Fruit fly (Drosophila melanogaster) S2 (cell line): Measurements from ENCODE around the gene CG46304.

Experiments
- CG8478 ChIP-seq: fragments of >200 bp; optimal IDR thresholded peaks from 2 replicates; lab custom pipeline; 2018
- CTCF ChIP-seq, 2 experiments: fragments of >200 bp; optimal IDR thresholded peaks; 2 replicates each; lab custom pipeline; 2018

Gene CG46304

dm6 chr2L:18951674-18952073 lies 5.6 kb downstream of the CG46304 start, which contains the start of gene Nedd8:
TSS of gene Nedd8 (minus strand) at chr2L:18951837.
- TF ChIP-seq CTCF (optimal IDR thresholded peaks at IDR 0.05; lab: Kevin White, UChicago) (peak in 1 of 2 experiments; percentile 31), CG8478 (no peak)

- TF ChIP-seq CTCF (optimal IDR thresholded peaks at IDR 0.05; lab: Kevin White, UChicago) = no peak
- no peak for TF ChIP-seq CG8478
Observed at dm6 chr2L:18953512-18954254, 7.6 kb downstream of the CG46304 start.

dm6 chr2L:18954255-18954715 lies 8.2 kb downstream of the CG46304 start, which contains the start of gene CG10621:
TSS of gene CG10621 (minus strand) at chr2L:18954431.
- TF ChIP-seq CG8478 = no peak
- TF ChIP-seq CTCF (optimal IDR thresholded peaks at IDR 0.05; lab: Kevin White, UChicago) = no peak

- no peak for TF ChIP-seq CTCF (optimal IDR thresholded peaks at IDR 0.05; lab: Kevin White, UChicago)
- TF ChIP-seq CG8478 = no peak
Observed at dm6 chr2L:18955666-18956065, 9.6 kb downstream of the CG46304 start.

- no peak for TF ChIP-seq CG8478
- TF ChIP-seq CTCF (optimal IDR thresholded peaks at IDR 0.05; lab: Kevin White, UChicago) = no peak
Observed at dm6 chr2L:18957142-18957674, 11.1 kb downstream of the CG46304 start, which contains the start of gene Bhmt. TSS of gene Bhmt (minus strand) at chr2L:18957311.

dm6 chr2L:18965367-18966213 lies 19.5 kb downstream of the CG46304 start:
- no peak for TF ChIP-seq CG8478
- no peak for TF ChIP-seq CTCF (optimal IDR thresholded peaks at IDR 0.05; lab: Kevin White, UChicago)

- TF ChIP-seq CG8478 (no peak), CTCF (optimal IDR thresholded peaks at IDR 0.05; lab: Kevin White, UChicago) (no peak)
Observed at dm6 chr2L:18966214-18966556, 20.1 kb downstream of the CG46304 start.

dm6 chr2L:18966844-18967243 lies 20.7 kb downstream of the CG46304 start:
- TF ChIP-seq CTCF (optimal IDR thresholded peaks at IDR 0.05; lab: Kevin White, UChicago) (no peak), CG8478 (no peak)

dm6 chr2L:18967897-18968296 lies 21.8 kb downstream of the CG46304 start:
- no peak for TF ChIP-seq CG8478

dm6 chr2L:18968370-18969105 lies 22.4 kb downstream of the CG46304 start, which contains the start of the genes Nak and Tango6:
TSS of gene Nak (minus strand) at chr2L:18968744.
TSS of gene Tango6 (plus strand) at chr2L:18969028.
- no peak for TF ChIP-seq CTCF (optimal IDR thresholded peaks at IDR 0.05; lab: Kevin White, UChicago)
- no peak for TF ChIP-seq CG8478

- no peak for TF ChIP-seq CG8478
- no peak for TF ChIP-seq CTCF (optimal IDR thresholded peaks at IDR 0.05; lab: Kevin White, UChicago)
Observed at dm6 chr2L:18974063-18974779, 28.1 kb downstream of the CG46304 start, which contains the start of the genes L2HGDH and CG10431. TSS of gene L2HGDH (minus strand) at chr2L:18974448. TSS of gene CG10431 (plus strand) at chr2L:18974710.

dm6 chr2L:18976749-18977148 lies 30.6 kb downstream of the CG46304 start:
- TF ChIP-seq CTCF (optimal IDR thresholded peaks at IDR 0.05; lab: Kevin White, UChicago) (no peak), CG8478 (no peak)

dm6 chr2L:18978923-18979322 lies 32.8 kb downstream of the CG46304 start:
- no peak for TF ChIP-seq CG8478
- no peak for TF ChIP-seq CTCF (optimal IDR thresholded peaks at IDR 0.05; lab: Kevin White, UChicago)

- TF ChIP-seq CG8478 (no peak), CTCF (optimal IDR thresholded peaks at IDR 0.05; lab: Kevin White, UChicago) (no peak)
Observed at dm6 chr2L:18979407-18979806, 33.3 kb downstream of the CG46304 start.
